Worm (Caenorhabditis elegans) whole organism, L1 larva: ENCODE data around the gene T06D4.6.

Source experiments
- jun-1 ChIP-seq: fragments of 150-350 bp; optimal IDR thresholded peaks from 2 replicates; lab custom pipeline; 2014; ENCODE audit warnings: missing biosample characterization, missing genetic modification reagents, missing genetic modification characterization
- lsy-2 ChIP-seq, 2 experiments: fragments of 150-350 bp; optimal IDR thresholded peaks; 2 replicates each; lab custom pipeline; 2014; ENCODE audit warnings: missing biosample characterization in 2 of 2, missing genetic modification characterization in 2 of 2
- nhr-20 ChIP-seq: sonication (generic microtip); optimal IDR thresholded peaks from 2 replicates; lab custom pipeline; 2016; ENCODE audit warnings: mild to moderate bottlenecking, missing genetic modification characterization, missing compliant biosample characterization
- nhr-76 ChIP-seq: sonication (generic microtip); optimal IDR thresholded peaks from 2 replicates; lab custom pipeline; 2017; ENCODE audit warnings: missing biosample characterization, missing genetic modification characterization

- no peak for TF ChIP-seq nhr-76 (tag; lab: Kevin White, UChicago)
- no peak for TF ChIP-seq lsy-2 (tag; optimal IDR thresholded peaks at IDR 0.05; lab: Kevin White, UChicago)
- no peak for TF ChIP-seq jun-1 (tag; lab: Kevin White, UChicago)
- no peak for TF ChIP-seq nhr-20 (tag; lab: Kevin White, UChicago)
Observed at ce11 chrII:3343714-3344113, 43.7 kb downstream of the T06D4.6 start, which contains the start of gene F14D2.15.
